Fruit fly (Drosophila melanogaster): ENCODE measurements around the gene TwdlQ.

dm6 chr3R:26654594-26654993, 38.8 kb downstream of the TwdlQ start:
- TF ChIP-seq Myc (optimal IDR thresholded peaks at IDR 0.05) (no peak), Hr78 (GFP tag; optimal IDR thresholded peaks at IDR 0.05) (no peak), N (GFP tag; optimal IDR thresholded peaks at IDR 0.05) (no peak), Dif (GFP tag; optimal IDR thresholded peaks at IDR 0.05; ENCODE audit: partially characterized antibody) (no peak), psq (GFP tag; optimal IDR thresholded peaks at IDR 0.05) (no peak), Dfd (GFP tag; optimal IDR thresholded peaks at IDR 0.05) (no peak), lola (GFP tag; optimal IDR thresholded peaks at IDR 0.05) (no peak), OdsH (GFP tag; optimal IDR thresholded peaks at IDR 0.05) (no peak), Sp1 (GFP tag; optimal IDR thresholded peaks at IDR 0.05) (no peak)
